Worm (Caenorhabditis elegans): ENCODE measurements around the gene C08B6.10.

The C08B6.10 gene

DNA sequence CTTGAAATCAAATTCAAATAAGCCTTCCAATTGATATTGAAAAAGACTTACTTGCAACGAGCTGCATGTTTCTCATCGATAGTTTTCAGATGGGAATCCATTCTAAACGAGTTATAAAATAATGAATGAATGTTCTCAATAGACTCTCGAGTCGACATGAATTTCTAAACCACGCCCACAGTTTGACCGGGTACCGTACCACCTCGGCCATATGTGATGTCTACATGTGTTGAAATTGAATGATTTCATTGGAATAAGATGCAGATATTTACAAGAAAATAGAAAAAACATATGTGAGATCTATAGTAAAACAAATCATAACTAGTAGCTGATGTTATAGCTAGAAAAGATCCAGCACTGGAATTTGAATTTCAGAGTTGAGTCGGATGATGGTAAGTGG, 34.8 kb upstream of the C08B6.10 start, which contains the start of gene R04B5.7:
R04B5.7 (minus strand) TSS at position 101 of the 400 bp plus-strand sequence.
- TF ChIP-seq nhr-71 (tag; optimal IDR thresholded peaks at IDR 0.05): no peak
- no peak for TF ChIP-seq pax-3 (tag; optimal IDR thresholded peaks at IDR 0.05)
- TF ChIP-seq nhr-84 (tag; optimal IDR thresholded peaks at IDR 0.05): no peak
- no peak for TF ChIP-seq C16A3.4 (tag; optimal IDR thresholded peaks at IDR 0.05)
- TF ChIP-seq unc-62 (GFP tag; optimal IDR thresholded peaks at IDR 0.05): no peak
- no peak for TF ChIP-seq ets-5 (GFP tag; IDR thresholded peaks at IDR 0.05)
- no peak for TF ChIP-seq skn-1 (tag; optimal IDR thresholded peaks at IDR 0.05)
- TF ChIP-seq tlp-1 (tag; optimal IDR thresholded peaks at IDR 0.05): no peak
- no peak for TF ChIP-seq nhr-237 (tag; optimal IDR thresholded peaks at IDR 0.05)

DNA sequence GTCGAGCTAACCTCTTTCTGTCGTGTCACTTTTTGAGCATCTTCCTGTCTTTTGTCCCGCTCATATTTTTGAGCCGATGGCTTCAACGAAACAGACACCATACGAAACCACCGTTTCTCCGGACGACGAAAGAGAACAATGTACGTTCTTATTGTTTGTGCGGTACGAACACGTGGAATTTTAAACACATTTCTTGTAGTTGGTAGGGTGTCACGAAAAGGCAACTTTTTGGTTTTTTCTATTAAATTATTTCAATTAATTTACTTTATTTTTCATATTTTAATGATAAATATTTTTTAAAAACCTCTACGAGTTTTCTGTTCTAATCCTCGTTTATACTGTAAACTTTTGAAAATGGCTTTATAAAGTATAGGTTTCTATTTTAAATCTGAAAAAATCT, 34.1 kb upstream of the C08B6.10 start, which contains the start of gene R04B5.11:
R04B5.11 (minus strand) TSS at position 101 of the 400 bp plus-strand sequence.
- TF ChIP-seq lir-3 (tag; optimal IDR thresholded peaks at IDR 0.05; ENCODE audit: poor library complexity) (no peak), nhr-28 (tag; optimal IDR thresholded peaks at IDR 0.05) (no peak), zag-1 (tag; optimal IDR thresholded peaks at IDR 0.05) (no peak), unc-30 (tag; optimal IDR thresholded peaks at IDR 0.05) (no peak), pqm-1 (tag; optimal IDR thresholded peaks at IDR 0.05) (no peak), efl-1 (optimal IDR thresholded peaks at IDR 0.05) (no peak), efl-1 (GFP tag; optimal IDR thresholded peaks at IDR 0.05 in 1 of 2) (no peak), ceh-63 (GFP tag; optimal IDR thresholded peaks at IDR 0.05) (no peak), nhr-71 (tag; optimal IDR thresholded peaks at IDR 0.05) (no peak), nhr-76 (tag; optimal IDR thresholded peaks at IDR 0.05) (no peak), pag-3 (tag; optimal IDR thresholded peaks at IDR 0.05; ENCODE audit: borderline replicate concordance, insufficient read depth) (no peak), fkh-4 (tag; optimal IDR thresholded peaks at IDR 0.05; ENCODE audit: borderline replicate concordance) (no peak), nhr-11 (tag; optimal IDR thresholded peaks at IDR 0.05) (no peak), sox-4 (tag; optimal IDR thresholded peaks at IDR 0.05) (no peak), sptf-1 (tag; optimal IDR thresholded peaks at IDR 0.05) (no peak), ceh-88 (GFP tag; IDR thresholded peaks at IDR 0.05) (no peak), aly-2 (tag; optimal IDR thresholded peaks at IDR 0.05) (no peak), pax-3 (tag; optimal IDR thresholded peaks at IDR 0.05) (no peak), sup-37 (GFP tag; optimal IDR thresholded peaks at IDR 0.05) (no peak)

DNA sequence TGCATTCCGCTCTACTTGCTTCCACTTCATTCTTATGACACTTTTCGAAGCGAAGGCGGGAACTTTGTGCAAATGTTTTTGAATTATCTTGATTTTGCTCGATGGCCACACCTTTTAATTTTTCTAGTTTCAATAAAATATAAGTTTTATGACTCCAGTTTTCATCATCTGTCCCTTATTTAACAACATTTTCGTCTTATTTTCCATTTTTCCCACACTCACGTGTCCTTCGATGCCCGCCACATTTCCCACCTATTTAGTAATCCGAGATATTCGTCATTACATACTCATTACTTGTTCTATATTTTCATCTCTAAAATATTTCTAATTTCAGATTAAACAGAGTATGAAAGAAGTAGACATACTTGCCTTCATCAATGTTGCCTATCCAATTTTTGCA, 30.9 kb upstream of the C08B6.10 start, which contains the start of gene srd-49:
srd-49 (plus strand) TSS at position 301 of the 400 bp plus-strand sequence.
- no peak for TF ChIP-seq lin-39 (tag; optimal IDR thresholded peaks at IDR 0.05)
- TF ChIP-seq zip-4 (GFP tag; optimal IDR thresholded peaks at IDR 0.05): no peak
- no peak for TF ChIP-seq aly-2 (tag; optimal IDR thresholded peaks at IDR 0.05)

ce11 chrV:10096932-10097331, 28.4 kb upstream of the C08B6.10 start:
- TF ChIP-seq elt-2 (tag; optimal IDR thresholded peaks at IDR 0.05): peak; percentile 77
- peak; percentile 10 for TF ChIP-seq lin-14 (GFP tag; optimal IDR thresholded peaks at IDR 0.05)
- no peak for TF ChIP-seq fkh-4 (tag; optimal IDR thresholded peaks at IDR 0.05; ENCODE audit: borderline replicate concordance)

ce11 chrV:10098429-10098828, 26.9 kb upstream of the C08B6.10 start, which contains the start of gene ugt-47:
ugt-47 (minus strand) TSS chrV:10098597.
- TF ChIP-seq snu-23 (GFP tag; optimal IDR thresholded peaks at IDR 0.05) (no peak), dsc-1 (tag; optimal IDR thresholded peaks at IDR 0.05) (no peak), tbx-2 (tag; optimal IDR thresholded peaks at IDR 0.05) (no peak), rnt-1 (tag; optimal IDR thresholded peaks at IDR 0.05) (no peak), fkh-8 (tag; optimal IDR thresholded peaks at IDR 0.05) (no peak), nhr-12 (tag; optimal IDR thresholded peaks at IDR 0.05) (no peak), C16A3.4 (tag; optimal IDR thresholded peaks at IDR 0.05) (no peak), snpc-4 (tag; optimal IDR thresholded peaks at IDR 0.05) (no peak), ama-1 (optimal IDR thresholded peaks at IDR 0.05) (no peak), unc-86 (tag; optimal IDR thresholded peaks at IDR 0.05) (no peak), ceh-90 (tag; optimal IDR thresholded peaks at IDR 0.05) (no peak), nhr-20 (tag; optimal IDR thresholded peaks at IDR 0.05) (no peak), fos-1 (tag; optimal IDR thresholded peaks at IDR 0.05) (no peak)

Data from whole organism, L1 larva.